Fruit fly (Drosophila melanogaster) whole organism, prepupa: ENCODE data around the gene CG4768.

Experiments used
- CG10631 ChIP-seq: fragments of 200-800 bp; sonication (Bioruptor generic); optimal IDR thresholded peaks from 2 replicates; lab custom pipeline; 2016; ENCODE audit warnings: missing biosample characterization, missing genetic modification characterization
- CG11294 ChIP-seq: fragments of 200-800 bp; sonication (Bioruptor generic); IDR thresholded peaks from 2 replicates; pipeline ENCODE4 v1.3.6; 2022; ENCODE audit warnings: missing biosample characterization, missing genetic modification characterization
- CG11762 ChIP-seq: fragments of 200-800 bp; sonication (Bioruptor generic); optimal IDR thresholded peaks from 3 replicates; lab custom pipeline; 2016; ENCODE audit warnings: missing biosample characterization, missing genetic modification characterization; ENCODE audit not compliant: insufficient read depth
- CG11902 ChIP-seq: fragments of 200-800 bp; sonication (Bioruptor generic); optimal IDR thresholded peaks from 3 replicates; lab custom pipeline; 2016; ENCODE audit warnings: missing biosample characterization, missing genetic modification characterization
- CG15336 ChIP-seq: fragments of 200-800 bp; sonication (Bioruptor generic); IDR thresholded peaks from 2 replicates; pipeline ENCODE4 v1.3.6; 2022; ENCODE audit warnings: missing biosample characterization, missing genetic modification characterization
- CG16779 ChIP-seq: fragments of 200-800 bp; sonication (Bioruptor generic); optimal IDR thresholded peaks from 3 replicates; lab custom pipeline; 2017; ENCODE audit warnings: missing biosample characterization, mild to moderate bottlenecking, missing genetic modification characterization
- CG3032 ChIP-seq: fragments of 200-800 bp; optimal IDR thresholded peaks from 2 replicates; lab custom pipeline; 2019; ENCODE audit warnings: missing biosample characterization, mild to moderate bottlenecking, missing genetic modification characterization, moderate library complexity
- CG31627 ChIP-seq: fragments of 200-800 bp; sonication (Bioruptor generic); optimal IDR thresholded peaks from 3 replicates; lab custom pipeline; 2016; ENCODE audit warnings: missing biosample characterization, missing genetic modification characterization
- CG32006 ChIP-seq: fragments of 200-800 bp; sonication (Bioruptor generic); optimal IDR thresholded peaks from 3 replicates; lab custom pipeline; 2017; ENCODE audit warnings: missing biosample characterization, mild to moderate bottlenecking, missing genetic modification characterization
- CG3919 ChIP-seq: fragments of 200-800 bp; sonication (Bioruptor generic); optimal IDR thresholded peaks from 3 replicates; lab custom pipeline; 2016; ENCODE audit warnings: missing biosample characterization, missing genetic modification characterization
- CG4318 ChIP-seq: fragments of 200-800 bp; sonication (Bioruptor generic); optimal IDR thresholded peaks from 3 replicates; lab custom pipeline; 2017; ENCODE audit warnings: missing biosample characterization, mild to moderate bottlenecking, missing genetic modification characterization
- CG6163 ChIP-seq: fragments of 200-800 bp; sonication (Bioruptor generic); IDR thresholded peaks from 3 replicates; pipeline ENCODE4 v1.3.6; 2022; ENCODE audit warnings: missing biosample characterization, missing genetic modification characterization
- CG6792 ChIP-seq: fragments of 200-800 bp; sonication (Bioruptor generic); optimal IDR thresholded peaks from 3 replicates; lab custom pipeline; 2016; ENCODE audit warnings: missing biosample characterization, missing genetic modification characterization
- CG6808 ChIP-seq: fragments of 200-800 bp; sonication (Bioruptor generic); optimal IDR thresholded peaks from 3 replicates; lab custom pipeline; 2017; ENCODE audit warnings: missing biosample characterization, missing genetic modification characterization, mild to moderate bottlenecking, moderate library complexity, missing genetic modification reagents
- CG7368 ChIP-seq: fragments of 200-800 bp; sonication (Bioruptor generic); optimal IDR thresholded peaks from 3 replicates; lab custom pipeline; 2016; ENCODE audit warnings: missing biosample characterization, missing genetic modification characterization
- CG8119 ChIP-seq: fragments of 200-800 bp; sonication (Bioruptor generic); IDR thresholded peaks from 3 replicates; pipeline ENCODE4 v1.3.6; 2022; ENCODE audit warnings: missing biosample characterization, missing genetic modification characterization
- CG8632 ChIP-seq: fragments of 200-800 bp; sonication (Bioruptor generic); optimal IDR thresholded peaks from 3 replicates; lab custom pipeline; 2016; ENCODE audit warnings: missing biosample characterization, missing genetic modification characterization
- CG9139 ChIP-seq: fragments of 200-800 bp; sonication (Bioruptor generic); optimal IDR thresholded peaks from 3 replicates; lab custom pipeline; 2017; ENCODE audit warnings: missing biosample characterization, mild to moderate bottlenecking, missing genetic modification characterization
- Eip75B ChIP-seq: fragments of 200-800 bp; sonication (Bioruptor generic); optimal IDR thresholded peaks from 3 replicates; lab custom pipeline; 2016; ENCODE audit warnings: missing biosample characterization, missing genetic modification characterization
- Eip78C ChIP-seq: fragments of 200-800 bp; sonication (Bioruptor generic); peaks from one replicate; lab custom pipeline; 2016; ENCODE audit warnings: missing biosample characterization, missing genetic modification characterization
- Eip93F ChIP-seq: fragments of 200-800 bp; sonication (Bioruptor generic); optimal IDR thresholded peaks from 2 replicates; lab custom pipeline; 2016; ENCODE audit warnings: missing biosample characterization, mild to moderate bottlenecking, missing genetic modification characterization
- Ets21C ChIP-seq: fragments of 200-800 bp; sonication (Bioruptor generic); optimal IDR thresholded peaks from 3 replicates; lab custom pipeline; 2016; ENCODE audit warnings: missing biosample characterization, missing genetic modification characterization
- Gug ChIP-seq: fragments of 200-800 bp; sonication (Bioruptor generic); IDR thresholded peaks from 2 replicates; pipeline ENCODE4 v1.3.6; 2022; ENCODE audit warnings: missing biosample characterization, missing genetic modification characterization
- Hr38 ChIP-seq: sonication (Bioruptor generic); optimal IDR thresholded peaks from 2 replicates; lab custom pipeline; 2016; ENCODE audit warnings: missing biosample characterization, missing genetic modification characterization
- Hr39 ChIP-seq: fragments of 200-800 bp; sonication (Bioruptor generic); optimal IDR thresholded peaks from 2 replicates; lab custom pipeline; 2016; ENCODE audit warnings: missing biosample characterization, missing genetic modification characterization
- Lpt ChIP-seq: fragments of 200-800 bp; sonication (Bioruptor generic); optimal IDR thresholded peaks from 3 replicates; lab custom pipeline; 2016; ENCODE audit warnings: missing biosample characterization, missing genetic modification characterization
- Met ChIP-seq: fragments of 200-800 bp; sonication (Bioruptor generic); optimal IDR thresholded peaks from 3 replicates; lab custom pipeline; 2016; ENCODE audit warnings: missing biosample characterization, missing genetic modification characterization
- OdsH ChIP-seq: fragments of 200-800 bp; sonication (Bioruptor generic); optimal IDR thresholded peaks from 3 replicates; lab custom pipeline; 2016; ENCODE audit warnings: missing biosample characterization, missing genetic modification characterization
- Sox102F ChIP-seq: fragments of 200-800 bp; sonication (Bioruptor generic); optimal IDR thresholded peaks from 2 replicates; lab custom pipeline; 2016; ENCODE audit warnings: missing biosample characterization, mild to moderate bottlenecking, missing genetic modification characterization
- Sox14 ChIP-seq: fragments of 200-800 bp; sonication (Bioruptor generic); optimal IDR thresholded peaks from 3 replicates; lab custom pipeline; 2016; ENCODE audit warnings: missing biosample characterization, missing genetic modification characterization
- achi ChIP-seq: fragments of 200-800 bp; sonication (Bioruptor generic); optimal IDR thresholded peaks from 3 replicates; lab custom pipeline; 2016; ENCODE audit warnings: missing biosample characterization, missing genetic modification characterization
- acj6 ChIP-seq: fragments of 200-800 bp; sonication (Bioruptor generic); optimal IDR thresholded peaks from 3 replicates; lab custom pipeline; 2016; ENCODE audit warnings: missing biosample characterization, missing genetic modification characterization
- cyc ChIP-seq: fragments of 200-800 bp; sonication (Bioruptor generic); optimal IDR thresholded peaks from 3 replicates; lab custom pipeline; 2016; ENCODE audit warnings: missing biosample characterization, missing genetic modification characterization
- dac ChIP-seq: fragments of 200-800 bp; sonication (Bioruptor generic); optimal IDR thresholded peaks from 2 replicates; lab custom pipeline; 2017; ENCODE audit warnings: missing biosample characterization, mild to moderate bottlenecking, missing genetic modification characterization
- dsx ChIP-seq: fragments of 200-800 bp; optimal IDR thresholded peaks from 3 replicates; lab custom pipeline; 2019; ENCODE audit warnings: missing biosample characterization, mild to moderate bottlenecking, missing genetic modification characterization, moderate library complexity; ENCODE audit not compliant: poor library complexity, severe bottlenecking
- eg ChIP-seq: fragments of 200-800 bp; sonication (Bioruptor generic); IDR thresholded peaks from 3 replicates; pipeline ENCODE4 v1.3.6; 2022; ENCODE audit warnings: missing biosample characterization, missing genetic modification characterization
- esn ChIP-seq: fragments of 200-800 bp; sonication (Bioruptor generic); optimal IDR thresholded peaks from 2 replicates; lab custom pipeline; 2016; ENCODE audit warnings: missing biosample characterization, mild to moderate bottlenecking, missing genetic modification characterization, moderate library complexity
- fd59A ChIP-seq: fragments of 200-800 bp; sonication (Bioruptor generic); optimal IDR thresholded peaks from 2 replicates; lab custom pipeline; 2017; ENCODE audit warnings: missing biosample characterization, mild to moderate bottlenecking, missing genetic modification characterization, missing genetic modification reagents
- fd85E ChIP-seq: fragments of 200-800 bp; sonication (Bioruptor generic); optimal IDR thresholded peaks from 3 replicates; lab custom pipeline; 2016; ENCODE audit warnings: missing biosample characterization, missing genetic modification characterization
- fkh ChIP-seq: fragments of 200-800 bp; sonication (Bioruptor generic); optimal IDR thresholded peaks from 3 replicates; lab custom pipeline; 2017; ENCODE audit warnings: missing biosample characterization, mild to moderate bottlenecking, missing genetic modification characterization, moderate library complexity
- pdm3 ChIP-seq: fragments of 200-800 bp; sonication (Bioruptor generic); optimal IDR thresholded peaks from 3 replicates; lab custom pipeline; 2016; ENCODE audit warnings: missing biosample characterization, missing genetic modification characterization
- salr ChIP-seq, 2 experiments: fragments of 200-800 bp; sonication (Bioruptor generic); optimal IDR thresholded peaks; 3 replicates each; lab custom pipeline; 2016 to 2018; ENCODE audit warnings: missing biosample characterization in 2 of 2, missing genetic modification characterization in 2 of 2, mild to moderate bottlenecking in 1 of 2
- spab ChIP-seq: fragments of 200-800 bp; sonication (Bioruptor generic); optimal IDR thresholded peaks from 2 replicates; lab custom pipeline; 2017; ENCODE audit warnings: missing biosample characterization, mild to moderate bottlenecking, missing genetic modification characterization, missing genetic modification reagents
- ss ChIP-seq, 2 experiments: fragments of 200-800 bp; sonication (Bioruptor generic); optimal IDR thresholded peaks; 2 replicates in 1 of 2; 3 replicates in 1 of 2; lab custom pipeline; 2017 to 2018; ENCODE audit warnings: mild to moderate bottlenecking in 2 of 2, missing biosample characterization in 2 of 2, missing genetic modification characterization in 2 of 2, moderate library complexity in 1 of 2
- svp ChIP-seq: fragments of 200-800 bp; sonication (Bioruptor generic); peaks from one replicate; lab custom pipeline; 2016; ENCODE audit warnings: missing biosample characterization, missing genetic modification characterization
- topi ChIP-seq: fragments of 200-800 bp; sonication (Bioruptor generic); optimal IDR thresholded peaks from 3 replicates; lab custom pipeline; 2016; ENCODE audit warnings: missing biosample characterization, missing genetic modification characterization
- vri ChIP-seq: fragments of 200-800 bp; sonication (Bioruptor generic); optimal IDR thresholded peaks from 3 replicates; lab custom pipeline; 2016; ENCODE audit warnings: missing biosample characterization, mild to moderate bottlenecking, missing genetic modification characterization

Gene CG4768

dm6 chrX:16833097-16833496 lies 41.2 kb downstream of the CG4768 start (continued):
- TF ChIP-seq Eip93F (GFP tag; lab: Kevin White, UChicago) (no peak), spab (GFP tag; lab: Kevin White, UChicago) (peak; percentile 79), CG6792 (GFP tag; lab: Kevin White, UChicago) (peak; percentile 78), dsx (GFP tag; lab: Kevin White, UChicago) (peak; percentile 90), Sox14 (GFP tag; lab: Kevin White, UChicago) (peak; percentile 82), Gug (peak; percentile 86), CG11762 (GFP tag; lab: Kevin White, UChicago) (peak; percentile 79), fd59A (GFP tag; lab: Kevin White, UChicago) (peak; percentile 81), CG3032 (tag; lab: Kevin White, UChicago) (peak; percentile 84), pdm3 (peak; percentile 87), CG4318 (GFP tag; lab: Kevin White, UChicago) (peak; percentile 62), Lpt (peak; percentile 85), Eip78C (GFP tag; lab: Kevin White, UChicago) (peak; percentile 96), Ets21C (peak; percentile 32), dac (GFP tag; lab: Kevin White, UChicago) (peak; percentile 46), fkh (no peak), CG8632 (GFP tag; lab: Kevin White, UChicago) (peak; percentile 78), CG32006 (GFP tag; lab: Kevin White, UChicago) (peak; percentile 86), Eip75B (GFP tag; lab: Kevin White, UChicago) (peak; percentile 84), topi (GFP tag; lab: Kevin White, UChicago) (peak; percentile 73), ss (GFP tag; optimal IDR thresholded peaks at IDR 0.05; lab: Kevin White, UChicago) (peak; percentile 84 to 87), eg (GFP tag; lab: Robert Waterston, UW) (peak; percentile 92), svp (peak; percentile 65)

- TF ChIP-seq CG8119 (GFP tag; lab: Robert Waterston, UW) = peak; percentile 88
- TF ChIP-seq Hr38 (GFP tag; lab: Kevin White, UChicago) = no peak
- peak; percentile 84; the same call in 1 of the 2 replicates for TF ChIP-seq CG15336 (GFP tag; lab: Robert Waterston, UW)
- no peak for TF ChIP-seq CG6808 (GFP tag; lab: Kevin White, UChicago)
- peak; percentile 76 for TF ChIP-seq Eip75B (GFP tag; lab: Kevin White, UChicago)
- TF ChIP-seq cyc (GFP tag; lab: Kevin White, UChicago) = no peak
- peak; percentile 65 for TF ChIP-seq esn
- TF ChIP-seq acj6 (GFP tag; lab: Kevin White, UChicago) = peak; percentile 70
- TF ChIP-seq CG11294 (GFP tag; lab: Robert Waterston, UW) = peak; percentile 28; the same call in 1 of the 2 replicates
- TF ChIP-seq dsx (GFP tag; lab: Kevin White, UChicago) = peak; percentile 46
- peak; percentile 12 for TF ChIP-seq Ets21C
- TF ChIP-seq CG10631 (GFP tag; lab: Kevin White, UChicago) = peak; percentile 77
- peak; percentile 71 for TF ChIP-seq dac (GFP tag; lab: Kevin White, UChicago)
- peak; percentile 73 for TF ChIP-seq OdsH
- no peak for TF ChIP-seq CG9139
- TF ChIP-seq Eip78C (GFP tag; lab: Kevin White, UChicago) = peak; percentile 94
- peak; percentile 52 for TF ChIP-seq CG3919 (GFP tag; lab: Kevin White, UChicago)
- TF ChIP-seq fd85E (GFP tag; lab: Kevin White, UChicago) = no peak
- TF ChIP-seq ss (GFP tag; optimal IDR thresholded peaks at IDR 0.05; lab: Kevin White, UChicago) = no peak
- TF ChIP-seq Lpt = peak; percentile 86
- no peak for TF ChIP-seq CG11902 (GFP tag; lab: Kevin White, UChicago)
- peak; percentile 63 for TF ChIP-seq CG6792 (GFP tag; lab: Kevin White, UChicago)
- peak in 1 of 2 experiments; percentile 77 for TF ChIP-seq salr (GFP tag; optimal IDR thresholded peaks at IDR 0.05; lab: Kevin White, UChicago)
- TF ChIP-seq CG3032 (tag; lab: Kevin White, UChicago) = peak; percentile 64
- peak; percentile 28; the same call in 1 of the 3 replicates for TF ChIP-seq CG6163
- TF ChIP-seq Sox102F (GFP tag; lab: Kevin White, UChicago) = peak; percentile 48
- TF ChIP-seq fkh = no peak
- TF ChIP-seq Sox14 (GFP tag; lab: Kevin White, UChicago) = peak; percentile 69
- TF ChIP-seq CG8632 (GFP tag; lab: Kevin White, UChicago) = peak; percentile 10
- TF ChIP-seq CG31627 (GFP tag; lab: Kevin White, UChicago) = peak; percentile 36
- TF ChIP-seq CG7368 (GFP tag; lab: Kevin White, UChicago) = peak; percentile 2
- peak; percentile 92 for TF ChIP-seq CG32006 (GFP tag; lab: Kevin White, UChicago)
- peak; percentile 74 for TF ChIP-seq achi
- TF ChIP-seq CG11762 (GFP tag; lab: Kevin White, UChicago) = no peak
- TF ChIP-seq Met = peak; percentile 46
- no peak for TF ChIP-seq vri (GFP tag; lab: Kevin White, UChicago)
- TF ChIP-seq CG16779 (tag; lab: Kevin White, UChicago) = peak; percentile 70
- peak; percentile 49 for TF ChIP-seq Hr39
- TF ChIP-seq Eip93F (GFP tag; lab: Kevin White, UChicago) = no peak
- TF ChIP-seq topi (GFP tag; lab: Kevin White, UChicago) = peak; percentile 46
These were observed 42.3 kb downstream of the CG4768 start for dm6 chrX:16834259-16834658.
